Fruit fly (Drosophila melanogaster) whole organism, embryonic: ENCODE data around the gene alpha-Man-Ic.

ENCODE experiments used
- C15 ChIP-seq: fragments of 200-800 bp; sonication (Bioruptor generic); IDR thresholded peaks from 3 replicates; pipeline ENCODE4 v1.3.6; 2022; ENCODE audit warnings: missing biosample characterization, missing genetic modification characterization
- CG11504 ChIP-seq: fragments of 200-800 bp; sonication (Bioruptor generic); optimal IDR thresholded peaks from 3 replicates; lab custom pipeline; 2019; ENCODE audit warnings: missing biosample characterization, mild to moderate bottlenecking, missing genetic modification characterization, moderate library complexity
- CG11695 ChIP-seq: fragments of 200-800 bp; sonication (Bioruptor generic); IDR thresholded peaks from 3 replicates; pipeline ENCODE4 v1.3.6; 2022; ENCODE audit warnings: missing biosample characterization, missing genetic modification characterization
- CG14860 ChIP-seq: fragments of 200-800 bp; sonication (Bioruptor generic); IDR thresholded peaks from 3 replicates; pipeline ENCODE4 v1.3.6; 2022; ENCODE audit warnings: missing biosample characterization, missing genetic modification characterization; ENCODE audit not compliant: partially characterized antibody
- CG15269 ChIP-seq: fragments of 200-800 bp; sonication (Bioruptor generic); optimal IDR thresholded peaks from 2 replicates; lab custom pipeline; 2018; ENCODE audit warnings: missing biosample characterization, mild to moderate bottlenecking, missing genetic modification characterization, moderate library complexity
- CG15514 ChIP-seq: fragments of 200-800 bp; sonication (Bioruptor generic); optimal IDR thresholded peaks from 3 replicates; lab custom pipeline; 2017; ENCODE audit warnings: missing biosample characterization, missing genetic modification characterization, mild to moderate bottlenecking, moderate library complexity, missing genetic modification reagents
- CG16815 ChIP-seq: fragments of 200-800 bp; sonication (Bioruptor generic); optimal IDR thresholded peaks from 3 replicates; lab custom pipeline; 2017; ENCODE audit warnings: missing biosample characterization, mild to moderate bottlenecking, missing genetic modification characterization
- CG17186 ChIP-seq: fragments of 200-800 bp; sonication (Bioruptor generic); optimal IDR thresholded peaks from 3 replicates; lab custom pipeline; 2017; ENCODE audit warnings: missing biosample characterization, missing genetic modification reagents, missing genetic modification characterization
- CG18011 ChIP-seq: fragments of 200-800 bp; sonication (Bioruptor generic); optimal IDR thresholded peaks from 2 replicates; lab custom pipeline; 2017; ENCODE audit warnings: missing biosample characterization, missing genetic modification characterization, mild to moderate bottlenecking, moderate library complexity, missing genotype
- CG3065 ChIP-seq: fragments of 200-800 bp; sonication (Bioruptor generic); optimal IDR thresholded peaks from 2 replicates; lab custom pipeline; 2016; ENCODE audit warnings: missing biosample characterization, missing genetic modification characterization
- CG3163 ChIP-seq: fragments of 200-800 bp; sonication (Bioruptor generic); optimal IDR thresholded peaks from 3 replicates; lab custom pipeline; 2016; ENCODE audit warnings: missing biosample characterization, missing genetic modification characterization
- CG42726 ChIP-seq: fragments of 200-800 bp; sonication (Bioruptor generic); IDR thresholded peaks from 2 replicates; pipeline ENCODE4 v1.3.6; 2022; ENCODE audit warnings: missing biosample characterization, missing genetic modification characterization; ENCODE audit not compliant: partially characterized antibody
- CG4424 ChIP-seq: fragments of 200-800 bp; sonication (Bioruptor generic); optimal IDR thresholded peaks from 3 replicates; lab custom pipeline; 2016; ENCODE audit warnings: missing biosample characterization, missing genetic modification characterization
- CG4730 ChIP-seq: fragments of 200-800 bp; sonication (Bioruptor generic); IDR thresholded peaks from 2 replicates; pipeline ENCODE4 v1.3.6; 2022; ENCODE audit warnings: missing biosample characterization, missing genetic modification characterization
- CG6272 ChIP-seq: fragments of 200-800 bp; sonication (Bioruptor generic); IDR thresholded peaks from 2 replicates; pipeline ENCODE4 v1.3.6; 2022; ENCODE audit warnings: missing biosample characterization, missing genetic modification characterization
- CG7786 ChIP-seq: fragments of 200-800 bp; sonication (Bioruptor generic); optimal IDR thresholded peaks from 2 replicates; lab custom pipeline; 2016; ENCODE audit warnings: missing biosample characterization, missing genetic modification characterization
- CG8281 ChIP-seq: fragments of 200-800 bp; sonication (Bioruptor generic); optimal IDR thresholded peaks from 2 replicates; lab custom pipeline; 2018; ENCODE audit warnings: missing biosample characterization, mild to moderate bottlenecking, missing genetic modification characterization, moderate library complexity
- CkIIα-i1 ChIP-seq: fragments of 200-800 bp; sonication (Bioruptor generic); IDR thresholded peaks from 2 replicates; pipeline ENCODE4 v1.3.6; 2022; ENCODE audit warnings: missing biosample characterization, missing genetic modification characterization
- D19A ChIP-seq: fragments of 200-800 bp; optimal IDR thresholded peaks from 3 replicates; lab custom pipeline; 2019; ENCODE audit warnings: missing biosample characterization, mild to moderate bottlenecking, missing genetic modification characterization, moderate library complexity
- Deaf1 ChIP-seq: fragments of 200-800 bp; optimal IDR thresholded peaks from 3 replicates; lab custom pipeline; 2019; ENCODE audit warnings: missing biosample characterization, mild to moderate bottlenecking, missing genetic modification characterization, moderate library complexity
- Hand ChIP-seq: fragments of 200-800 bp; sonication (Bioruptor generic); optimal IDR thresholded peaks from 2 replicates; lab custom pipeline; 2017; ENCODE audit warnings: mild to moderate bottlenecking, missing biosample characterization, missing genetic modification reagents, missing genetic modification characterization
- Poxn ChIP-seq: fragments of 200-800 bp; sonication (Bioruptor generic); IDR thresholded peaks from 2 replicates; pipeline ENCODE4 v1.3.6; 2022; ENCODE audit warnings: missing biosample characterization, missing genetic modification characterization
- Tbp ChIP-seq: fragments of >200 bp; optimal IDR thresholded peaks from 2 replicates; lab custom pipeline; 2018; ENCODE audit warnings: missing biosample characterization, missing genetic modification characterization
- Usf ChIP-seq: fragments of 200-800 bp; sonication (Bioruptor generic); optimal IDR thresholded peaks from 2 replicates; lab custom pipeline; 2017; ENCODE audit warnings: missing genotype, missing biosample characterization, missing genetic modification characterization
- aop ChIP-seq: fragments of 200-800 bp; sonication (Bioruptor generic); IDR thresholded peaks from 2 replicates; pipeline ENCODE4 v1.3.6; 2022; ENCODE audit warnings: missing biosample characterization, missing genetic modification characterization
- bigmax ChIP-seq: fragments of 200-800 bp; sonication (Bioruptor generic); optimal IDR thresholded peaks from 2 replicates; lab custom pipeline; 2018; ENCODE audit warnings: missing biosample characterization, mild to moderate bottlenecking, missing genetic modification characterization
- btn ChIP-seq: fragments of 200-800 bp; sonication (Bioruptor generic); optimal IDR thresholded peaks from 2 replicates; lab custom pipeline; 2016; ENCODE audit warnings: missing biosample characterization, missing genetic modification characterization
- chinmo ChIP-seq: fragments of 200-800 bp; sonication (Bioruptor generic); IDR thresholded peaks from 4 replicates; pipeline ENCODE4 v1.3.6; 2022; ENCODE audit warnings: missing biosample characterization, missing genetic modification characterization; ENCODE audit not compliant: partially characterized antibody
- ems ChIP-seq: fragments of 200-800 bp; sonication (Bioruptor generic); optimal IDR thresholded peaks from 3 replicates; lab custom pipeline; 2016; ENCODE audit warnings: missing biosample characterization, missing genetic modification characterization
- exex ChIP-seq: fragments of 200-800 bp; sonication (Bioruptor generic); optimal IDR thresholded peaks from 4 replicates; lab custom pipeline; 2018; ENCODE audit warnings: missing biosample characterization, mild to moderate bottlenecking, missing genetic modification characterization, moderate library complexity
- eyg ChIP-seq: fragments of 200-800 bp; sonication (Bioruptor generic); optimal IDR thresholded peaks from 3 replicates; lab custom pipeline; 2016; ENCODE audit warnings: missing biosample characterization, missing genetic modification characterization
- fd96Cb ChIP-seq: fragments of 200-800 bp; sonication (Bioruptor generic); optimal IDR thresholded peaks from 2 replicates; lab custom pipeline; 2018; ENCODE audit warnings: missing biosample characterization, mild to moderate bottlenecking, missing genetic modification characterization, moderate library complexity
- mld ChIP-seq: fragments of 200-800 bp; sonication (Bioruptor generic); IDR thresholded peaks from 3 replicates; pipeline ENCODE4 v1.3.6; 2022; ENCODE audit warnings: missing biosample characterization, missing genetic modification characterization; ENCODE audit not compliant: partially characterized antibody
- pzg ChIP-seq: fragments of 200-800 bp; sonication (Bioruptor generic); optimal IDR thresholded peaks from 3 replicates; lab custom pipeline; 2018; ENCODE audit warnings: missing biosample characterization, mild to moderate bottlenecking, missing genetic modification characterization, moderate library complexity
- ranshi ChIP-seq: fragments of 200-800 bp; sonication (Bioruptor generic); IDR thresholded peaks from 2 replicates; pipeline ENCODE4 v1.3.6; 2022; ENCODE audit warnings: missing biosample characterization, missing genetic modification characterization
- repo ChIP-seq: fragments of 200-800 bp; sonication (Bioruptor generic); optimal IDR thresholded peaks from 2 replicates; lab custom pipeline; 2016; ENCODE audit warnings: missing biosample characterization, missing genetic modification characterization
- sr ChIP-seq: fragments of 200-800 bp; sonication (Bioruptor generic); IDR thresholded peaks from 3 replicates; pipeline ENCODE4 v1.3.6; 2022; ENCODE audit warnings: missing biosample characterization, missing genetic modification characterization
- sug ChIP-seq: fragments of 200-800 bp; optimal IDR thresholded peaks from 2 replicates; lab custom pipeline; 2019; ENCODE audit warnings: missing biosample characterization, mild to moderate bottlenecking, missing genetic modification characterization, moderate library complexity
- tll ChIP-seq, 2 experiments: fragments of 200-800 bp in 1 of 2; fragments of >200 bp in 1 of 2; sonication (Bioruptor generic) in 1 of 2; optimal IDR thresholded peaks; 2 replicates each; lab custom pipeline; 2017 to 2019; ENCODE audit warnings: missing biosample characterization in 2 of 2, missing genetic modification characterization in 2 of 2, mild to moderate bottlenecking in 1 of 2, moderate library complexity in 1 of 2
- trem ChIP-seq: fragments of 200-800 bp; optimal IDR thresholded peaks from 3 replicates; lab custom pipeline; 2019; ENCODE audit warnings: missing biosample characterization, mild to moderate bottlenecking, missing genetic modification characterization, moderate library complexity
- tx ChIP-seq: fragments of 200-800 bp; sonication (Bioruptor generic); optimal IDR thresholded peaks from 2 replicates; lab custom pipeline; 2016; ENCODE audit warnings: missing biosample characterization, missing genetic modification characterization

alpha-Man-Ic gene

DNA sequence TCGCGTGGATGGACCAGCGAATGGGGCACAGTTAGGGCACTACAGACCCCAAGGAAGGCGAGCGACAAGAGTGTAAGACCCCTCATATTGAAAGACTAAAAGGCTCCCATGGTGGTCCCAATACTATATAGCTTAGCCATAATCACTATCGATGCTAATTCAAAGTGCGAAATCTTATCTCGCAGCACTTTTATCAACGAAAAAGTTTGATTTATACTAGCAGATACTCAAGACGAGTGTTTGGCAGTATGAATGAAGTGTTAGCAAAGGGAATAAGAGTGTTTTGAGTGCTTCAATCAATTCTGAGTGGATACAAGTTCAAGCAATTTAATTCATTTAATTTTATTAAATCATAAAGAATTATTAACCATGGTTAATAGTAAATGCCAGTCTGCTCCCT lies 4.1 kb downstream of the alpha-Man-Ic start, which contains the start of gene Jon99Ci:
Gene Jon99Ci (minus strand): TSS at position 101 of the 400 bp plus-strand sequence.
- TF ChIP-seq eyg (GFP tag; lab: Kevin White, UChicago) (no peak), CG7786 (GFP tag; lab: Kevin White, UChicago) (no peak), tx (no peak), CG15514 (GFP tag; lab: Kevin White, UChicago) (no peak), exex (peak; percentile 45), sug (tag; lab: Kevin White, UChicago) (peak; percentile 66)
- TF ChIP-seq, all 482 proteins: peak for 2

dm6 chr3R:29924515-29924914 lies 5.7 kb downstream of the alpha-Man-Ic start, which contains the start of gene Jon99Cii:
TSS of gene Jon99Cii (minus strand) at chr3R:29924615.
- peak; percentile 41; the same call in 1 of the 3 replicates for TF ChIP-seq C15 (GFP tag; lab: Robert Waterston, UW)
- 0 out of 3 replicates have a peak, but pooled peaks have one; percentile 20 for TF ChIP-seq CG14860
- peak; percentile 28 for TF ChIP-seq exex

DNA sequence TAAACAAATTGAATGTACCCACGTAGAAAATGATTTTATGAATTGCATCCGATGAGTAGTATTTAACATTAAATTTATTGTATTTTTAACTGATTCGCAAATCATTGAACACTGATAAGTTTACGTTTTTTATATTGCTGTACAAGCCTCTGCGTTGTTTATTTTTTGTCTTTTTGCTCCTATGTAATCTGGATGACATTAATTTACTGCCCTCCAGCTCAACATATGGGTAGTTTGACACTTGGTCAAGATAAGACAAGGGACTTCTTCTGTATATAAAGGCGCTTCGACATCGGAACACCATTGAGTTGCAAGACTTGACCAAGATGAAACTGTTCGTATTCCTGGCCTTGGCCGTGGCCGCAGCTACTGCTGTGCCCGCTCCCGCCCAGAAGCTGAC lies 8.3 kb downstream of the alpha-Man-Ic start, which contains the start of gene Jon99Ciii:
Gene Jon99Ciii (plus strand): TSS at position 301 of the 400 bp plus-strand sequence.
- peak; percentile 45 for TF ChIP-seq exex

DNA sequence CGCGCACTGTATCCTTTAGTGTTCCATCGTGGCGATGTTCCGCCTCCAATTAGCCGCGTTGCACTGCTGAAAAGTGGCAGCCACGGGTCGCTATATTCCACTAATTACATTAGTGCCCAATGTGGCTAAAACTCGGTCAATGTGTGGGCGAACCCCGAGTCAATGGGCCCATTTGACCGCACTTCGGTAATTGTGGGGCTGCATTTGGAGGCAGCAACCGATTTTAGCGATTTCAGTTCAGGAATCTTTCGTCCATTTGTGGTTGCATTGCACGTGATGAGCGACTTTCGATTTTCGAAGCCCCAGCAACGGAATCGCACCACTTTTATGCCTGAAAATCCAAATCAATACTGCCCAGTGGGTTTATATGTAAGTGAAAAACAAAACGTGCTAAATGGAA lies 10.0 kb downstream of the alpha-Man-Ic start, which contains the start of gene trp:
Gene trp (minus strand): TSS at position 101 of the 400 bp plus-strand sequence.
- no peak for TF ChIP-seq fd96Cb (tag; lab: Kevin White, UChicago)
- no peak for TF ChIP-seq CG3065 (GFP tag; lab: Kevin White, UChicago)
- TF ChIP-seq CG8281 (tag; lab: Kevin White, UChicago), result no peak
- no peak for TF ChIP-seq ems
- TF ChIP-seq Usf, result no peak
- no peak for TF ChIP-seq CkIIα-i1
- TF ChIP-seq trem, result no peak
- TF ChIP-seq CG6272 (GFP tag; lab: Robert Waterston, UW), result no peak
- no peak for TF ChIP-seq bigmax (GFP tag; lab: Kevin White, UChicago)
- no peak for TF ChIP-seq Deaf1 (tag; lab: Kevin White, UChicago)
- no peak for TF ChIP-seq CG11695
- no peak for TF ChIP-seq btn (GFP tag; lab: Kevin White, UChicago)
- TF ChIP-seq repo (GFP tag; lab: Kevin White, UChicago), result no peak
- no peak for TF ChIP-seq CG4424 (GFP tag; lab: Kevin White, UChicago)
- TF ChIP-seq tll (GFP tag; optimal IDR thresholded peaks at IDR 0.05; lab: Kevin White, UChicago), result no peak
- no peak for TF ChIP-seq ranshi (GFP tag; lab: Robert Waterston, UW)
- TF ChIP-seq D19A (tag; lab: Kevin White, UChicago), result no peak
- no peak for TF ChIP-seq Hand

- no peak for TF ChIP-seq aop (GFP tag; lab: Robert Waterston, UW)
- peak; percentile 80 for TF ChIP-seq CG11504 (tag; lab: Kevin White, UChicago)
Measured at dm6 chr3R:29914246-29914645, 15.9 kb downstream of the alpha-Man-Ic start, which contains the start of gene Capa. TSS of gene Capa (minus strand) at chr3R:29914346.

DNA sequence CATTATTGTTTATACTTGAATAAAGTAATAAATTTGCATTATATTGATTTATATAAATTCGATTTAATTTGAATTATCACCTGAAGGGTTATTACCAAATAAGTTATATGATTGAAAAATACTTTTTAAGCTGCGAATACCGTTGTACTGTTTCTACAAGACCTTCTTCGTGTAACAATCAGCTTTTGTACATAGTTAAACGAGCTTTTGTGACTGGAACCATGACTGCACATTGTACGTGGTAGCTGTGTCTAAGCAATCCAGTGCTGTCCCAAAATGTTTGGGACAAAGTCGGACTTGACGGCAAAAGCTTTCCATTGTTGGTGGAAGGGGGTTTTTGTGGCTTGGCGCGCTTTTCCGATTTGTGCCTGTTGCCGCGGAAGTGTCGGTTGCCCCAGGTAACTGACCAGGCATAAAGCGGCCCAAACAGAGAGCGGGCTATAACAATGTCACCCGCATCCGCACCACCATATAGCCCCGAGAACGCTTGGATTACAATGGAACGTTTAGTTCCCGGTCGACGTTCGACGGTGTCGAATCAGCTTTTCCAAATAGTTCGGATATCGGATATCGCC lies 22.5 kb downstream of the alpha-Man-Ic start, which contains the start of gene CG31036:
Gene CG31036 (plus strand): TSS at position 507 of the 575 bp plus-strand sequence.
- TF ChIP-seq CG16815 (GFP tag; lab: Kevin White, UChicago), result no peak
- no peak for TF ChIP-seq CG4730 (GFP tag; lab: Robert Waterston, UW)
- TF ChIP-seq Tbp, result no peak
- TF ChIP-seq CG3163 (GFP tag; lab: Kevin White, UChicago), result no peak
- no peak for TF ChIP-seq sr
- TF ChIP-seq pzg (GFP tag; lab: Kevin White, UChicago), result peak; percentile 20
- peak; percentile 96 for TF ChIP-seq CG18011 (GFP tag; lab: Kevin White, UChicago)
- no peak for TF ChIP-seq CG42726
- TF ChIP-seq CG15269 (tag; lab: Kevin White, UChicago), result no peak
- TF ChIP-seq chinmo, result 0 out of 4 replicates have a peak, but pooled peaks have one; percentile 53
- no peak for TF ChIP-seq Poxn (GFP tag; lab: Robert Waterston, UW)
- TF ChIP-seq mld (GFP tag; lab: Robert Waterston, UW), result no peak
- TF ChIP-seq CG11504 (tag; lab: Kevin White, UChicago), result peak; percentile 48
- TF ChIP-seq CG17186 (GFP tag; lab: Kevin White, UChicago), result no peak
